Worm (Caenorhabditis elegans): ENCODE data around the gene C31B8.7.

The C31B8.7 gene

DNA sequence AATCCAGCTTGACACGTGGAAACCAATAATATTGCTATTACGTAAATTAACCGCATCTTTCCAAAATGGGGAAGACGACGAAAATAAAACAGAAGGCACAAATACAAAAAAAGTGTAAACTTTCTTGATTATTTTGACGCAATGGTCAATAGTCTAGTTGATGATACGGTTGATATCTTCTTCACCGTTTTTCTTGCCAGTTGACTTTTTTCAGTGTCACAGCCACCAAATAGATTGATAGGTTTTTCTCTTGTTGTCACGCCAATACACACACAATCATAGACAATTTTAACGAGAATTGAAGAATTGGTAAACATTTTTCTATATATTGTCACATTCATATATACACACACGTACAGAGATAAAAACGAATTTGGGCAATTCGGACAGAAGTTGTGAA, 6.4 kb upstream of the C31B8.7 start, which contains the start of gene zmp-3:
zmp-3 (minus strand) TSS at position 101 of the 400 bp plus-strand sequence.
- no peak for TF ChIP-seq him-1 (tag; optimal IDR thresholded peaks at IDR 0.05)
- TF ChIP-seq dao-5 (tag; optimal IDR thresholded peaks at IDR 0.05) = no peak
- no peak for TF ChIP-seq W03F9.2 (tag; optimal IDR thresholded peaks at IDR 0.05)

DNA sequence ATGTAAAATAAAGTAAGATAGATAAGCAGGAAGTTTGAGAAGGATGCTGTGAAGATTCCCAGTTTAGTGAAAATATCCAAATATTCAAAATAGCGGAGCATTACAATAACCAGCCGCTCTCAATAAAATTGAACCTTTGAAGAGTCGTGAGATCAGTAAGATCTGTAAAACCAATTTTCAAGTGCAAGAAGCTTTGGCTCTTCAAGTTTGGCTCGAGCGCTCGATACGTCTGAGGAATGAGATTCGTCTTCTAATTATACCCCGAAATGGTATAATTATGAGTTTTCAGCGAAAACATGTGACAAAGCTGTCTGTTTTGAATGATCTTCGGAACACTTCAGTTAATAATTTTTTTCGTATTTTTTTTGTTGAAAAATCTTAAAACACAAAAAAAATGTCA, 3.3 kb downstream of the C31B8.7 start, which contains the start of gene str-46:
str-46 (minus strand) TSS at position 101 of the 400 bp plus-strand sequence.
- no peak for TF ChIP-seq W03F9.2 (tag; optimal IDR thresholded peaks at IDR 0.05)
- TF ChIP-seq him-1 (tag; optimal IDR thresholded peaks at IDR 0.05) = no peak
- TF ChIP-seq dao-5 (tag; optimal IDR thresholded peaks at IDR 0.05) = no peak

DNA sequence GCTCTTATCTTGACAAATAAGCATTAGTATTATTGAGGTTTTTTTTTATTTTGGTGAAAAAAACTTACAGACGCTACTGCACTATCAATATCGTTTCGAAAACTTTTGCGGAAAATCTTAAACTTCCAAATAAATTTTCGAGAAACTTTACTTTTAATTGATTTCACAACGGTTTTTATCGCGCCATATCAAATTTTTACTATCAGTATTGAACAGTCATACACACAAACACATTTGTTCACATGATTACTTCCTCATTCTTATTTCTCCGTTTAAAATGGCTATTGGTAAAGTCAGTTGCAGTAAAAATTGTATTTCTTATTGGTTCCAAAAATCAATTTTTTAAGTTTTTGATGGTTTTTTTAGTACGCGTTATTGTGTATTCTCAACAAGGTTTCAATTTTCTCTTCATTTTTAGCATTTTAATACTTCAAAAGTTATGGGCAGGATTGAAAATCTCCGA, 6.9 kb downstream of the C31B8.7 start, which contains the start of gene pals-32:
pals-32 (plus strand) TSS at position 413 of the 463 bp plus-strand sequence.
- TF ChIP-seq W03F9.2 (tag; optimal IDR thresholded peaks at IDR 0.05) = peak; percentile 29
- no peak for TF ChIP-seq dao-5 (tag; optimal IDR thresholded peaks at IDR 0.05)

DNA sequence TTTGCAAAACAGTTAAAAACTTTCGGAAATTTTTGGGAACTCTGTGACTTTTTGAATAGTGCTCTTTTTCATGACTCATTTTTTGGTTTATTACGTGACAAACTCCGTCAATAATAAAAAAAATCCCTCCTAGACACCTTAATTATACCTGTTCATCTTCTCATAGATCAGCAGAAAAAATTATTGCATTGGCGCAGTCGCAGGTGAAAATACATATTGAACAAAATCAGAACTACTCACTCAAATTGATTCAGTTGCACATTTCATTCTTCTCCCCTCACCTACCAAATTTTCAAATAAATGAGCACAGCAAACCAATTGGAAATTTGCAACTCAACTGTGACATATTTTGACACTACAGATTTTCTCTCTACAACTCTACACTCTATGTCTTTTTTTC, 10.2 kb downstream of the C31B8.7 start, which contains the start of gene srh-127:
srh-127 (plus strand) TSS at position 301 of the 400 bp plus-strand sequence.
- TF ChIP-seq him-1 (tag; optimal IDR thresholded peaks at IDR 0.05) = no peak

DNA sequence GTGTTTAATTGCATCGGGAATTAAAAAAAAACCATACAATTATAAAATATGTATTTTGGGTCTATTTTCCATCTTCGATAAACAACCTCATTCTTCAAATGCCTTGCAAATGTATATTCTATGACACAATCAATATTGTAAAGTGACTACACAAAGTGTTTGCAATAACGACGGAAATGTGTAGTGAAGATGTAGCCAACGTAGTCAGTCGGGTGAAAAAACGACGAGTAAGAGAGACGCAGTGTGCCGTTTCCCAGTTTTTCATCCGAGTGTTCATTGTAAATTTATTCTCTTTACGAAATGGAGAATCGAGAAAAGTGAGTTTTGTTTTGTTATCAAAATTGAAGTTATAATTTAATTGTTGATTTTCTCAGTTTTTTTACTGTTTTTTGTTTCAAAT, 11.2 kb downstream of the C31B8.7 start, which contains the start of gene F37B4.15:
F37B4.15 (plus strand) TSS at position 301 of the 400 bp plus-strand sequence.
- no peak for TF ChIP-seq him-1 (tag; optimal IDR thresholded peaks at IDR 0.05)
- no peak for TF ChIP-seq dao-5 (tag; optimal IDR thresholded peaks at IDR 0.05)
- no peak for TF ChIP-seq W03F9.2 (tag; optimal IDR thresholded peaks at IDR 0.05)

DNA sequence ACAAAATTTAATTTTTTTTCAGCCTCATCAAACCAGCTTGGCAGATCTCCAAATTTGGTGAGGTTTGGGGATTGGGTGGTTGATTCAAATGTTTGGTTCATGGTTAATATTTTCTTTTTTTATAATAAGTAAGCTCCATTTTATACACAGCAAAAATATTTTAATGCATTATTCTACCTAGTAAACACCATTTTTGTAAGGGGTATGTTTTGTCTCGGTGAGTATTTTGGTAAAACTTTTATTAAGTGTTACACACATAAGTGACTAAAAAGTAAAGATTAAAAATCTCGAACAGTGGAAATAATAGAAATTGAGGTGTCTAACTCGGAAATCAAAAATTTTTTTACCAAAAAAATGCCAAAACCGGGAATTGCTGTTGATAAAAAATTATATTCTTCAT, 14.4 kb downstream of the C31B8.7 start, which contains the start of gene srw-4:
srw-4 (minus strand) TSS at position 101 of the 400 bp plus-strand sequence.
- no peak for TF ChIP-seq dao-5 (tag; optimal IDR thresholded peaks at IDR 0.05)
- no peak for TF ChIP-seq him-1 (tag; optimal IDR thresholded peaks at IDR 0.05)

DNA sequence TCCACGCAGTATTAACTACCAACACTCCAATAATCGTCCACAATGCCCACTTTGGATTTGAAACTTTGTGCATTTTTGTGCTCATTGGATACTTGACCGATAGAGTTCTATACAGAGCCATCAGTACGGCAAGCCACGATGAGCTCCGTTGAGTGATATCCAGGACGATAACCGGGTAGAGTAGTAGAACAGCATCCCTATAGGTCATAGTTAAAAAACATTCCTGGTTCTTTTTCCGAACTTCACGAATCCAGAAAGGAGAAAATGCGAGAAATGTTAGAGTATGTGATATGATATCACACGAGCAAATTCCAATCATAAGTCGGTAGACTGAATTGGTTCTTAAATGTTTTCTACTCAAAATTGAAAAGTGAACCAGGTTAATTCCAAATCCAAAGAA, 14.9 kb downstream of the C31B8.7 start:
- TF ChIP-seq him-1 (tag; optimal IDR thresholded peaks at IDR 0.05) = no peak
- no peak for TF ChIP-seq W03F9.2 (tag; optimal IDR thresholded peaks at IDR 0.05)
- no peak for TF ChIP-seq dao-5 (tag; optimal IDR thresholded peaks at IDR 0.05)

DNA sequence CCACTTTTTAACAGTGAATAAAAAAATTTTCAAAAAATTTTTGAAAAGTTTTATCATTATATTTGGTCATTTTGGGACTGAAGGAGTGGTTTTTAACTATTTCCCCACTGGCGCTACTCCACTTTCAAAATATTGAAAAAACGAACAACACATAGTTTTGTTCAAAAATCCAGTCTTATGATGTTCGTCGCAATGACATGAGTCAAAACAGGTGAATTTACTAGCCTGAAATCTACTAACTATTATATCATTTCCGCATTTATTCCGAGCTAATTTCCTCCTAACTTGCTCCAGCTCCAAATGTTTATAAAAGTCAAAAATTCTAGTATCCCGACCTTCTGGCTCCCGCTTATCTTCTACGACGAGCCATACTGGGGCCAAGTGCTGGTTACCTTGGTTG, 18.7 kb downstream of the C31B8.7 start, which contains the start of gene sre-24:
sre-24 (plus strand) TSS at position 301 of the 400 bp plus-strand sequence.
- no peak for TF ChIP-seq W03F9.2 (tag; optimal IDR thresholded peaks at IDR 0.05)
- no peak for TF ChIP-seq dao-5 (tag; optimal IDR thresholded peaks at IDR 0.05)
- TF ChIP-seq him-1 (tag; optimal IDR thresholded peaks at IDR 0.05) = no peak

DNA sequence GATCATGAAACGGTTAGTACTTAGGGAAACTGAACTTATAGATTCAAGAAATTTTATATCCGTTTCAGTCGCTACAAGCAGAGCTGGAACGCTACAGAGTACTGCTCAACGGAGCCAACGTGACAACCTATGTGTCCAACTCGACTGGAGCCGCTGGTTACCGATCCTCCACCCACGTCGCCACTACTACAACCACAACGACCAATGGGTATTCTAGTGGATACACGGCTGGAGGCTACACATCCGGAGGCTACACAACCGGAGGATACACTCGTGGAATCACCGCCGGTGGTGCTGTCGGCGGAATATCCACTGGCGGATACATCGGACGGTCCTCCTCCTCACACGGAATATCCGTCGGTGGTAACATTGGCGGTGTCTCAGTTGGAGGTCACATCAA, 20.0 kb downstream of the C31B8.7 start:
- TF ChIP-seq dao-5 (tag; optimal IDR thresholded peaks at IDR 0.05) (no peak), him-1 (tag; optimal IDR thresholded peaks at IDR 0.05) (no peak), W03F9.2 (tag; optimal IDR thresholded peaks at IDR 0.05) (no peak)

DNA sequence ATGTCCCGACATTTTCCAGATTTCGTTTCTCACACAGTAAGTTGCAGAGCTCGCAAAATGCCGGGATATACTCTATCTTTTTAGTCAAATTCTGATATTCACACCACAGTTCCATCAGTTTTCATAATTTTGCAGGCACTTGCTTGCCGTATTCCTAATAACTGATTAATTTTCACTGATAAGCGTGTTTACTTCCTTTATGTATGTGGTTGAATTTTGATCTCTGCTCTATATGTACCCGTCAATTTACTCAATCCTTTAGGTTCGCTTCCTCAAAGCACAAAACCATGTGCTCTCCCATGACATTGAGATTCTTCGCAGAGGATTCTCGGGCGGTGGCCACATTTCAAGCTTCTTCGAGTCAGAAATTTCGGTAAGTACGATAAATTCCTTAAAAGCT, 21.6 kb downstream of the C31B8.7 start:
- TF ChIP-seq him-1 (tag; optimal IDR thresholded peaks at IDR 0.05) (no peak), dao-5 (tag; optimal IDR thresholded peaks at IDR 0.05) (no peak), W03F9.2 (tag; optimal IDR thresholded peaks at IDR 0.05) (no peak)

DNA sequence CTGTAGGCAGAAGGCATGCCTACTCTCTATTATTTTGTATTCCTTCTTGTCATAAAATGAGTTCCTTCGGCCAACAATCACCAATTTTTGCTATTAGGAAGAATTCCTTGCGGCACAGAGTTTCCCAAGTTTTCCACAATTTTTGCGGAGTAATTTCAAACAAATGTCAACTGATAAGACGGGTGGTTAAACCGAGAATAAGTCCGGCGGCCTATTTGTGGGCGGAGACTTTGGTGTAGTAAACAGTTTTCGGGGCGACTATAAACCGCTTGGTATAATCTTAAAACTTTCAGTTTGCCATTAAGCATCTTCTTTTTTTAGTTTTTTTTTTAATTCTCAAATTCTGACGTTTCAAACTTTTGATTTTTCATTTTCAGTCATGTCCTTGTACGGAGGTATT, 22.1 kb downstream of the C31B8.7 start, which contains the start of gene ifc-1:
ifc-1 (plus strand) TSS at position 378 of the 400 bp plus-strand sequence.
- TF ChIP-seq him-1 (tag; optimal IDR thresholded peaks at IDR 0.05) = no peak
- no peak for TF ChIP-seq dao-5 (tag; optimal IDR thresholded peaks at IDR 0.05)
- TF ChIP-seq W03F9.2 (tag; optimal IDR thresholded peaks at IDR 0.05) = no peak

DNA sequence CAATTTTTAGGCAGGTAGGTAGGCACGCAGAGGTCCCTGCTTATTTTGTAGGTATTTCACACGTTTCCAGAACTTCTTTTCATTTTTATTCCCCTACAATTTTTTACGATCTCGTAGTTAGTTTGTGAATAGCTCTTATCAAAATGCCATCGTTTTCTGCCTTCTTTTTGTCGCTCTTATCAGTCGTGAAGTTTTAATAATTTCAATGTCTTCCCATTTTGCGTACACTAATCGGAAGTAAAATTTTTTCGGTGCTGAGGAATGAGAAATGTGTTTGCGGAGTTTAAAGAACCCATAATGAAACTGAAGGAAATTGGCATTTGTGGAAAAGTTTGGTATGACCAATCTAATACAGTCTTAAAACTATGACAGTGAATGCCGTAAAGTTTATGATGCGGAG, 22.8 kb downstream of the C31B8.7 start:
- TF ChIP-seq him-1 (tag; optimal IDR thresholded peaks at IDR 0.05) (no peak), dao-5 (tag; optimal IDR thresholded peaks at IDR 0.05) (no peak), W03F9.2 (tag; optimal IDR thresholded peaks at IDR 0.05) (no peak)

DNA sequence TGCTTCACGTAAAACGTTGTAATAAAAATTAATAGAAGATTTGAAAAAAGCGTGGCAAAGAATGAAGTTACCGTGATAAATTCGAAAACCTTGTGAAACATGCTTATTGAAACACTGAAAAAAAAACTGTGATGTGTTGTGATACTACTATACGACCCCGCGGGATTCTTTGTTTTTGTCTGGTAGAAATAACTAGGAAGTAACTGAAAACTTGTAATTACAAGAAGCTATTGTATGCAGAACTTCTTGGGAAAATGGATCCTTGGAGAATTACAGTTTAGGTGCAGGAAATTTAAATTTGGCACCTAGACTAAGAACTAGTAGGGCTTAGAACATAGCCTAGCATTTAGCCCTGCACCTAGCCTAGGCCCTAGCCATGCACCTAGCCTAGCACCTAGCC, 23.3 kb downstream of the C31B8.7 start, which contains the start of gene str-39:
str-39 (minus strand) TSS at position 101 of the 400 bp plus-strand sequence.
- TF ChIP-seq dao-5 (tag; optimal IDR thresholded peaks at IDR 0.05) = no peak
- no peak for TF ChIP-seq him-1 (tag; optimal IDR thresholded peaks at IDR 0.05)
- TF ChIP-seq W03F9.2 (tag; optimal IDR thresholded peaks at IDR 0.05) = no peak

DNA sequence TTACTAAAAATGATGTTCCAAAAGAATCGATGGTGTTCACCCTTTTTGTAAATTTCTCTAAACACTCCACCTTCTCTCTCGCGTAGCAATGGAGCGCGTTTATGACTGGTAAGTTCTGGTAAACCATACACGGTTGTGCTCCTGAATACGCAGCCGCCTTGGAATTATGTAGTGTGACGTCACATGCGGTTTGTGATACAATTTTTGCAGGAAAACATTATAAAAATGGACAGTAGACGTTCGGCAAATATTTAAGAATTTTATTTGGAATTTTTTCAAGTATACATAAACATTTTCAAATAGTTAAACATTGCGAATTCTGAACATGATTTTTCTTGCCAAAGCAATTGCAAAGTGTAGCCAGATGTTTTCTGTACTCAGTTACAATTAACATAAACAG, 25.6 kb downstream of the C31B8.7 start, which contains the start of gene F37B4.10:
F37B4.10 (minus strand) TSS at position 101 of the 400 bp plus-strand sequence.
- TF ChIP-seq dao-5 (tag; optimal IDR thresholded peaks at IDR 0.05) (no peak), W03F9.2 (tag; optimal IDR thresholded peaks at IDR 0.05) (no peak), him-1 (tag; optimal IDR thresholded peaks at IDR 0.05) (no peak)

All from whole organism, L4/young adult.